Worm (Caenorhabditis elegans) whole organism, L4/young adult: ENCODE results near the gene D1054.3.

Experiments used
- dao-5 ChIP-seq: sonication (generic microtip); optimal IDR thresholded peaks from 2 replicates; lab custom pipeline; 2016; ENCODE audit warnings: missing genotype, missing genetic modification characterization, moderate library complexity, missing compliant biosample characterization
- him-1 ChIP-seq: sonication (generic microtip); optimal IDR thresholded peaks from 2 replicates; lab custom pipeline; 2016; ENCODE audit warnings: missing genotype, missing genetic modification reagents, missing genetic modification characterization, missing compliant biosample characterization

- TF ChIP-seq him-1 (tag; lab: Kevin White, UChicago) = no peak
- no peak for TF ChIP-seq dao-5 (tag; lab: Kevin White, UChicago)
Measured at ce11 chrV:10750630-10751029, 20.6 kb upstream of the D1054.3 start, which contains the start of gene F28H7.3.
